Fruit fly (Drosophila melanogaster): ENCODE measurements around the gene SNF4Agamma.

- no peak for TF ChIP-seq Dfd (GFP tag; optimal IDR thresholded peaks at IDR 0.05)
- TF ChIP-seq usp (GFP tag; optimal IDR thresholded peaks at IDR 0.05) = no peak
- TF ChIP-seq foxo (GFP tag; optimal IDR thresholded peaks at IDR 0.05) = no peak
- no peak for TF ChIP-seq Hr83 (GFP tag; optimal IDR thresholded peaks at IDR 0.05; ENCODE audit: poor library complexity, severe bottlenecking)
- TF ChIP-seq brk (GFP tag; optimal IDR thresholded peaks at IDR 0.05) = no peak
- no peak for TF ChIP-seq psq (GFP tag; optimal IDR thresholded peaks at IDR 0.05)
- TF ChIP-seq tai (GFP tag; optimal IDR thresholded peaks at IDR 0.05) = no peak
- TF ChIP-seq Hnf4 (GFP tag; optimal IDR thresholded peaks at IDR 0.05) = no peak
- TF ChIP-seq Dif (GFP tag; optimal IDR thresholded peaks at IDR 0.05; ENCODE audit: partially characterized antibody) = no peak
- TF ChIP-seq GATAd (GFP tag; optimal IDR thresholded peaks at IDR 0.05) = no peak
- TF ChIP-seq lola (GFP tag; optimal IDR thresholded peaks at IDR 0.05) = no peak
- TF ChIP-seq jim (GFP tag; optimal IDR thresholded peaks at IDR 0.05) = no peak
These were observed 29.1 kb downstream of the SNF4Agamma start for dm6 chr3R:21169525-21170149.
